Worm (Caenorhabditis elegans): ENCODE measurements around the gene ZK829.1.

The ZK829.1 gene

ce11 chrIV:11952612-11953299 lies 10.5 kb upstream of the ZK829.1 start, which contains the start of gene gdh-1 (continued):
- TF ChIP-seq madf-3 (GFP tag; IDR thresholded peaks at IDR 0.05), result no peak
- TF ChIP-seq madf-6 (GFP tag; IDR thresholded peaks at IDR 0.05), result peak; percentile 41
- TF ChIP-seq hsf-1 (GFP tag; IDR thresholded peaks at IDR 0.05), result no peak
- no peak for TF ChIP-seq mes-4 (tag; optimal IDR thresholded peaks at IDR 0.05)
- TF ChIP-seq zim-3 (tag; optimal IDR thresholded peaks at IDR 0.05), result no peak
- TF ChIP-seq dpl-1 (GFP tag; optimal IDR thresholded peaks at IDR 0.05), result no peak
- TF ChIP-seq egl-44 (GFP tag; IDR thresholded peaks at IDR 0.05), result no peak
- no peak for TF ChIP-seq let-607 (tag; optimal IDR thresholded peaks at IDR 0.05)
- no peak for TF ChIP-seq aptf-2 (GFP tag; conservative IDR thresholded peaks at IDR 0.05)
- TF ChIP-seq hmg-1.2 (GFP tag; IDR thresholded peaks at IDR 0.05), result peak; percentile 32; the same call in 1 of the 2 replicates
- no peak for TF ChIP-seq pbrm-1 (GFP tag; IDR thresholded peaks at IDR 0.05)
- no peak for TF ChIP-seq egl-18 (GFP tag; IDR thresholded peaks at IDR 0.05)
- TF ChIP-seq xnd-1 (tag; optimal IDR thresholded peaks at IDR 0.05), result peak; percentile 1
- TF ChIP-seq lag-1 (GFP tag; IDR thresholded peaks at IDR 0.05), result no peak
- no peak for TF ChIP-seq ets-4 (GFP tag; optimal IDR thresholded peaks at IDR 0.05)
- TF ChIP-seq lsy-27 (tag; optimal IDR thresholded peaks at IDR 0.05; ENCODE audit: borderline replicate concordance, insufficient read depth), result no peak
- TF ChIP-seq attf-6 (GFP tag; IDR thresholded peaks at IDR 0.05), result no peak
- TF ChIP-seq ceh-91 (GFP tag; IDR thresholded peaks at IDR 0.05), result no peak
- TF ChIP-seq rec-8 (tag; optimal IDR thresholded peaks at IDR 0.05), result no peak
- TF ChIP-seq ceh-100 (GFP tag; IDR thresholded peaks at IDR 0.05), result no peak
- TF ChIP-seq let-526 (GFP tag; IDR thresholded peaks at IDR 0.05), result no peak
- no peak for TF ChIP-seq ceh-58 (GFP tag; IDR thresholded peaks at IDR 0.05)
- no peak for TF ChIP-seq gei-17 (GFP tag; optimal IDR thresholded peaks at IDR 0.05)
- TF ChIP-seq F52B5.7 (tag; optimal IDR thresholded peaks at IDR 0.05), result no peak
- TF ChIP-seq ztf-6 (GFP tag; IDR thresholded peaks at IDR 0.05), result no peak
- no peak for TF ChIP-seq somi-1 (GFP tag; optimal IDR thresholded peaks at IDR 0.05)
- TF ChIP-seq K12H6.12 (tag; optimal IDR thresholded peaks at IDR 0.05), result peak; percentile 6
- TF ChIP-seq Y67H2A.10 (GFP tag; conservative IDR thresholded peaks at IDR 0.05), result no peak
- no peak for TF ChIP-seq D2030.7 (GFP tag; IDR thresholded peaks at IDR 0.05)
- TF ChIP-seq mcd-1 (GFP tag; IDR thresholded peaks at IDR 0.05), result no peak
- no peak for TF ChIP-seq nhr-27 (tag; optimal IDR thresholded peaks at IDR 0.05)
- TF ChIP-seq lin-26 (GFP tag; IDR thresholded peaks at IDR 0.05), result no peak
- TF ChIP-seq nfya-2 (GFP tag; IDR thresholded peaks at IDR 0.05), result no peak
- no peak for TF ChIP-seq die-1 (tag; optimal IDR thresholded peaks at IDR 0.05)
- peak; percentile 48 for TF ChIP-seq efl-1 (GFP tag; optimal IDR thresholded peaks at IDR 0.05)
- TF ChIP-seq lin-40 (tag; optimal IDR thresholded peaks at IDR 0.05), result no peak
- peak; percentile 23 for TF ChIP-seq lsl-1 (GFP tag; optimal IDR thresholded peaks at IDR 0.05)
- peak; percentile 63 for TF ChIP-seq nhr-80 (tag; optimal IDR thresholded peaks at IDR 0.05)
- no peak for TF ChIP-seq tbx-9 (tag; optimal IDR thresholded peaks at IDR 0.05; ENCODE audit: borderline replicate concordance)
- peak; percentile 23 for TF ChIP-seq tbp1 (GFP tag; optimal IDR thresholded peaks at IDR 0.05)
- no peak for TF ChIP-seq him-1 (tag; optimal IDR thresholded peaks at IDR 0.05)
- no peak for TF ChIP-seq sdz-38 (tag; optimal IDR thresholded peaks at IDR 0.05)
- no peak for TF ChIP-seq F23B12.7 (tag; optimal IDR thresholded peaks at IDR 0.05; ENCODE audit: insufficient read depth)
- peak; percentile 53 for TF ChIP-seq lin-54 (GFP tag; optimal IDR thresholded peaks at IDR 0.05)
- no peak for TF ChIP-seq lir-1 (GFP tag; conservative IDR thresholded peaks at IDR 0.05)
- TF ChIP-seq B0261.1 (tag; optimal IDR thresholded peaks at IDR 0.05), result no peak
- TF ChIP-seq dpff-1 (tag; optimal IDR thresholded peaks at IDR 0.05), result no peak
- no peak for TF ChIP-seq F22D6.2 (tag; optimal IDR thresholded peaks at IDR 0.05)
